Worm (Caenorhabditis elegans) whole organism, L1 larva: ENCODE results near the gene R07B1.6.

Source experiments
- fkh-4 ChIP-seq: sonication (generic microtip); optimal IDR thresholded peaks from 2 replicates; lab custom pipeline; 2016; ENCODE audit warnings: missing compliant biosample characterization, missing genetic modification characterization, borderline replicate concordance
- lin-14 ChIP-seq: fragments of 200-800 bp; sonication (Bioruptor generic); optimal IDR thresholded peaks from 2 replicates; lab custom pipeline; 2018; ENCODE audit warnings: mild to moderate bottlenecking, missing genetic modification characterization, moderate library complexity, missing compliant biosample characterization
- lin-39 ChIP-seq: fragments of 150-350 bp; optimal IDR thresholded peaks from 2 replicates; lab custom pipeline; 2014; ENCODE audit warnings: missing biosample characterization, missing genetic modification reagents, missing genetic modification characterization

- TF ChIP-seq fkh-4 (tag; lab: Kevin White, UChicago) (no peak), lin-14 (peak; percentile 45), lin-39 (tag; lab: Kevin White, UChicago) (no peak)
Observed at ce11 chrX:9842102-9842501, 24.4 kb upstream of the R07B1.6 start.
